Worm (Caenorhabditis elegans): ENCODE results near the gene memb-1.

memb-1 gene

DNA sequence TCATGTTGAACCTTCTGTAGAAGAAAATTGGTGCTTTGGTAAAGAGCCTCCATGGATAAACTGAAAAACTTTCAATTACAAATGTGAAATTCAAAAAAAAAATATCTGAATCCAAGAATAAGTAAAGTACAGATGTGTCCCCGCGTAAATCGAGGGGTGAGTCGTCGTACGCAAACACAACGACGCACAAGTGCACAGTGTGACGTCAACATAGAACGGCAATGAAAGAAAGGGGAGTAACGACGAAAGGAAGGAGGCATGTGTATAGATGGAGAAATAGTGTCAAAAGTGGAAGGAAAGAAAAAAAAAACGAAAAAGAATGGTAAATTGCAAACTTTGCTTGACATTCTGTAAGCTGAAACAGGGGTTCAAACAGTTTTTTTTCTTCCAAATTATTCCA, at the start of gene memb-1:
memb-1 (minus strand) TSS at position 60 of the 400 bp plus-strand sequence.
- TF ChIP-seq unc-98 (GFP tag; IDR thresholded peaks at IDR 0.05) (no peak), unc-86 (tag; optimal IDR thresholded peaks at IDR 0.05) (peak; percentile 38), nhr-28 (tag; optimal IDR thresholded peaks at IDR 0.05) (no peak), hlh-4 (tag; optimal IDR thresholded peaks at IDR 0.05) (no peak), snu-23 (GFP tag; optimal IDR thresholded peaks at IDR 0.05) (peak; percentile 77), zag-1 (tag; optimal IDR thresholded peaks at IDR 0.05) (no peak), mep-1 (tag; optimal IDR thresholded peaks at IDR 0.05) (peak; percentile 86), snpc-4 (tag; optimal IDR thresholded peaks at IDR 0.05) (no peak), nhr-19 (GFP tag; conservative IDR thresholded peaks at IDR 0.05) (no peak), nhr-20 (tag; optimal IDR thresholded peaks at IDR 0.05) (peak; percentile 70), isw-1 (GFP tag; IDR thresholded peaks at IDR 0.05) (peak; percentile 8; the same call in 1 of the 2 replicates), elt-3 (tag; optimal IDR thresholded peaks at IDR 0.05) (peak in 1 of 6 experiments; percentile 26), ceh-88 (GFP tag; IDR thresholded peaks at IDR 0.05) (no peak), fkh-8 (tag; optimal IDR thresholded peaks at IDR 0.05) (peak; percentile 35), xbp-1 (tag; optimal IDR thresholded peaks at IDR 0.05) (peak; percentile 100), irx-1 (tag; optimal IDR thresholded peaks at IDR 0.05) (no peak), skn-1 (tag; optimal IDR thresholded peaks at IDR 0.05) (peak; percentile 28), pag-3 (tag; optimal IDR thresholded peaks at IDR 0.05; ENCODE audit: borderline replicate concordance, insufficient read depth) (no peak), lir-3 (tag; optimal IDR thresholded peaks at IDR 0.05; ENCODE audit: poor library complexity) (no peak), nhr-76 (tag; optimal IDR thresholded peaks at IDR 0.05) (no peak), lin-39 (tag; optimal IDR thresholded peaks at IDR 0.05) (no peak), aha-1 (tag; optimal IDR thresholded peaks at IDR 0.05) (no peak), nhr-47 (tag; optimal IDR thresholded peaks at IDR 0.05) (peak; percentile 65), nhr-71 (tag; optimal IDR thresholded peaks at IDR 0.05) (peak; percentile 69), swsn-7 (tag; optimal IDR thresholded peaks at IDR 0.05) (peak; percentile 65), ceh-90 (tag; optimal IDR thresholded peaks at IDR 0.05) (no peak), rnt-1 (tag; optimal IDR thresholded peaks at IDR 0.05) (peak; percentile 70), mef-2 (tag; optimal IDR thresholded peaks at IDR 0.05) (no peak), efl-1 (optimal IDR thresholded peaks at IDR 0.05) (peak; percentile 48 to 51), efl-1 (GFP tag; optimal IDR thresholded peaks at IDR 0.05 in 1 of 2) (peak; percentile 11 to 94), mdl-1 (tag; optimal IDR thresholded peaks at IDR 0.05) (peak in 1 of 2 experiments; percentile 70), ama-1 (optimal IDR thresholded peaks at IDR 0.05) (no peak), tbx-2 (tag; optimal IDR thresholded peaks at IDR 0.05) (peak; percentile 42), C16A3.4 (tag; optimal IDR thresholded peaks at IDR 0.05) (peak; percentile 66), ztf-11 (tag; optimal IDR thresholded peaks at IDR 0.05) (peak in 1 of 2 experiments; percentile 14), dsc-1 (tag; optimal IDR thresholded peaks at IDR 0.05) (peak; percentile 23), lin-35 (GFP tag; optimal IDR thresholded peaks at IDR 0.05) (peak; percentile 30 to 79), blmp-1 (tag; optimal IDR thresholded peaks at IDR 0.05) (peak; percentile 78), fos-1 (tag; optimal IDR thresholded peaks at IDR 0.05) (peak; percentile 45), jun-1 (tag; optimal IDR thresholded peaks at IDR 0.05) (peak; percentile 45), sptf-1 (tag; optimal IDR thresholded peaks at IDR 0.05) (no peak), sup-37 (GFP tag; optimal IDR thresholded peaks at IDR 0.05) (no peak), nhr-85 (tag) (peak; percentile 65), nhr-77 (tag; optimal IDR thresholded peaks at IDR 0.05) (peak; percentile 8), ceh-63 (GFP tag; optimal IDR thresholded peaks at IDR 0.05) (no peak), nhr-12 (tag; optimal IDR thresholded peaks at IDR 0.05) (no peak), dpl-1 (GFP tag; optimal IDR thresholded peaks at IDR 0.05) (peak in 2 of 3 experiments; percentile 43 to 50), tlp-1 (tag; optimal IDR thresholded peaks at IDR 0.05) (no peak), nhr-90 (tag; optimal IDR thresholded peaks at IDR 0.05; ENCODE audit: poor library complexity) (peak; percentile 63), ceh-82 (tag; optimal IDR thresholded peaks at IDR 0.05) (peak; percentile 43 to 60 (median 55)), hlh-17 (GFP tag; optimal IDR thresholded peaks at IDR 0.05; ENCODE audit: borderline replicate concordance) (no peak), unc-130 (tag; optimal IDR thresholded peaks at IDR 0.05) (peak; percentile 20), F16B12.6 (tag; optimal IDR thresholded peaks at IDR 0.05) (peak; percentile 96), nhr-237 (tag; optimal IDR thresholded peaks at IDR 0.05) (no peak)

Measured in whole organism, L1 larva.